Fruit fly (Drosophila melanogaster) whole organism, adult: ENCODE data around the gene RhoGEF3.

ENCODE experiments used
- CG11617 ChIP-seq: fragments of 200-800 bp; sonication (Bioruptor generic); optimal IDR thresholded peaks from 2 replicates; lab custom pipeline; 2017; ENCODE audit warnings: mild to moderate bottlenecking, missing biosample characterization, missing genetic modification reagents, missing genetic modification characterization
- CG12768 ChIP-seq: fragments of 200-800 bp; sonication (Bioruptor generic); optimal IDR thresholded peaks from 2 replicates; lab custom pipeline; 2017; ENCODE audit warnings: missing biosample characterization, missing genetic modification characterization, mild to moderate bottlenecking, moderate library complexity, missing genetic modification reagents
- CG14711 ChIP-seq: fragments of 200-800 bp; sonication (Bioruptor generic); optimal IDR thresholded peaks from 2 replicates; lab custom pipeline; 2018; ENCODE audit warnings: missing biosample characterization, mild to moderate bottlenecking, missing genetic modification characterization, moderate library complexity
- CG7101 ChIP-seq: fragments of 200-800 bp; sonication (Bioruptor generic); optimal IDR thresholded peaks from 2 replicates; lab custom pipeline; 2018; ENCODE audit warnings: missing biosample characterization, mild to moderate bottlenecking, missing genetic modification characterization, moderate library complexity
- Crg-1 ChIP-seq: fragments of 200-800 bp; sonication (Bioruptor generic); optimal IDR thresholded peaks from 2 replicates; lab custom pipeline; 2016; ENCODE audit warnings: missing biosample characterization, missing genetic modification characterization
- bab1 ChIP-seq: fragments of 200-800 bp; sonication (Bioruptor generic); optimal IDR thresholded peaks from 3 replicates; lab custom pipeline; 2019; ENCODE audit warnings: missing biosample characterization, mild to moderate bottlenecking, missing genetic modification characterization, moderate library complexity
- cnc ChIP-seq, 2 experiments: fragments of >200 bp; optimal IDR thresholded peaks; 2 replicates each; lab custom pipeline; 2017
- kay ChIP-seq: fragments of 200-800 bp; sonication (Bioruptor generic); peaks from one replicate; lab custom pipeline; 2016; ENCODE audit warnings: missing biosample characterization, missing genetic modification characterization, borderline replicate concordance
- toe ChIP-seq: fragments of 200-800 bp; sonication (Bioruptor generic); optimal IDR thresholded peaks from 2 replicates; lab custom pipeline; 2016; ENCODE audit warnings: missing biosample characterization, missing genetic modification characterization

DNA sequence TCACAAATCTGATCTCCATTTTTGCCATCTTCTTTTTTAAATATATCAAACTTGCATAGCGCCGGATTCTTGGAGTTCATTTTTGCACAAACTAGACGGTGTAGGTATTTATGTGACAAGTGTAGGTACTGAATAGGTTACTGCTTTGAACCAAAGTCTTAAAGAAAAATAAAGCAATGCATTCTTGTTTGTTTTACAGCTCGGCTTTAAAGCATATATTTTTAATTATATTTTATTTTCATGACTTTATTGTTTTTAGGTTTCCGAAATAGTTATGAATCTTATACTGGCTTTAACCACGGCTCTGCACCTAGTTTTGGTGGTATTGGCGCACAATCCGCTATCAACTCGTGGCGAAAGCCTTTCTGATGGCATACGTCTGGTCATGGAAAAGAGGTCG is 3.9 kb upstream of the RhoGEF3 start, which contains the start of gene CG32845:
- no peak for TF ChIP-seq toe (GFP tag; lab: Kevin White, UChicago)
- no peak for TF ChIP-seq CG14711 (tag; lab: Kevin White, UChicago)
- TF ChIP-seq kay (GFP tag; lab: Kevin White, UChicago) = no peak
- no peak for TF ChIP-seq CG11617 (GFP tag; lab: Kevin White, UChicago)
- no peak for TF ChIP-seq cnc (optimal IDR thresholded peaks at IDR 0.05; lab: Kevin White, UChicago)
- no peak for TF ChIP-seq CG7101 (tag; lab: Kevin White, UChicago)
- TF ChIP-seq CG12768 (GFP tag; lab: Kevin White, UChicago) = no peak
- no peak for TF ChIP-seq Crg-1 (GFP tag; lab: Kevin White, UChicago)
- no peak for TF ChIP-seq bab1 (GFP tag; lab: Kevin White, UChicago)
